Fruit fly (Drosophila melanogaster): ENCODE results near the gene CG15531.

Gene CG15531

DNA sequence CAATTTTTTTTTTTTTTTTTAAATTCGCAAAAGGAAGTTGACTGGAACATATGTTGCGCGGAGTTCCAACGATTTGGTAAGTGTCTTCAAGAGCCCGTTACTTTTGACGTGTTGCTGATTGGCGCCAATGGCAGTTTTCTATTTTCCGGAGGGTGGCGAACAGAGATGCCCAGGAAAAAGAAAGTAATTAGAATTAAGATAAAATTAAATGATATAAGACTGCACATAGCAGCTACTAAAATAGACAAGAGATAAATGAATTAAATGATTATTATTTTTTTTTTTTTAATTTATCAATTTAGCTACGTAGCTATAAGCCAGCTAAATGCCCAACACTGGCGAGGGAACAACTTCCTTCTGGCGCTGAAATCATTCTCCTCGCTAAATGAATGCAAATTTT, 26.2 kb upstream of the CG15531 start (continued):
- TF ChIP-seq CG6689 (GFP tag; IDR thresholded peaks at IDR 0.05) (peak; percentile 52; the same call in 1 of the 2 replicates), bsh (GFP tag; optimal IDR thresholded peaks at IDR 0.05) (peak in 1 of 2 experiments; percentile 51), aop (GFP tag; IDR thresholded peaks at IDR 0.05) (no peak), row (GFP tag; IDR thresholded peaks at IDR 0.05) (peak; percentile 65), jigr1 (GFP tag; IDR thresholded peaks at IDR 0.05) (no peak), E2f1 (GFP tag; IDR thresholded peaks at IDR 0.05) (no peak), CG2889 (GFP tag; IDR thresholded peaks at IDR 0.05) (no peak), crp (GFP tag; optimal IDR thresholded peaks at IDR 0.05) (no peak), CG3163 (GFP tag; optimal IDR thresholded peaks at IDR 0.05) (no peak), Oli (tag; optimal IDR thresholded peaks at IDR 0.05) (peak; percentile 28), tgo (GFP tag; IDR thresholded peaks at IDR 0.05) (0 out of 3 replicates have a peak, but pooled peaks have one; percentile 16), Hand (GFP tag; optimal IDR thresholded peaks at IDR 0.05) (no peak), CG11093 (GFP tag; IDR thresholded peaks at IDR 0.05) (no peak), grn (GFP tag; optimal IDR thresholded peaks at IDR 0.05) (no peak), vfl (GFP tag; optimal IDR thresholded peaks at IDR 0.05) (no peak), Deaf1 (tag; optimal IDR thresholded peaks at IDR 0.05) (no peak), fru (optimal IDR thresholded peaks at IDR 0.05) (no peak), CG3065 (GFP tag; optimal IDR thresholded peaks at IDR 0.05) (no peak), jing (GFP tag; optimal IDR thresholded peaks at IDR 0.05) (no peak), psq (GFP tag; optimal IDR thresholded peaks at IDR 0.05) (no peak), CG30431 (GFP tag; optimal IDR thresholded peaks at IDR 0.05) (peak; percentile 9), CG1602 (GFP tag; optimal IDR thresholded peaks at IDR 0.05) (no peak), prd (optimal IDR thresholded peaks at IDR 0.05) (no peak), prd (GFP tag; IDR thresholded peaks at IDR 0.05) (peak; percentile 71; the same call in 2 of the 3 replicates), lov (optimal IDR thresholded peaks at IDR 0.05) (no peak), lov (GFP tag; IDR thresholded peaks at IDR 0.05) (0 out of 3 replicates have a peak, but pooled peaks have one; percentile 31), sim (GFP tag; IDR thresholded peaks at IDR 0.05) (0 out of 2 replicates have a peak, but pooled peaks have one; percentile 42), CG7839 (tag; optimal IDR thresholded peaks at IDR 0.05) (peak; percentile 41), CG15011 (GFP tag; optimal IDR thresholded peaks at IDR 0.05) (no peak), CG12659 (GFP tag; optimal IDR thresholded peaks at IDR 0.05) (no peak), CG9215 (GFP tag; IDR thresholded peaks at IDR 0.05) (no peak), Atf3 (GFP tag; optimal IDR thresholded peaks at IDR 0.05) (no peak), CG12391 (tag; optimal IDR thresholded peaks at IDR 0.05) (peak; percentile 61), CG3838 (GFP tag; optimal IDR thresholded peaks at IDR 0.05) (no peak), CG13624 (GFP tag; optimal IDR thresholded peaks at IDR 0.05) (no peak), CG7963 (GFP tag; IDR thresholded peaks at IDR 0.05; ENCODE audit: partially characterized antibody) (no peak), zen (tag; optimal IDR thresholded peaks at IDR 0.05) (peak; percentile 47), kah (GFP tag; optimal IDR thresholded peaks at IDR 0.05) (no peak), caup (GFP tag; optimal IDR thresholded peaks at IDR 0.05; ENCODE audit: severe bottlenecking) (no peak), NC2β (GFP tag; optimal IDR thresholded peaks at IDR 0.05) (no peak), dysf (GFP tag; IDR thresholded peaks at IDR 0.05) (0 out of 3 replicates have a peak, but pooled peaks have one; percentile 6), CG10543 (GFP tag; optimal IDR thresholded peaks at IDR 0.05) (no peak), HLH3B (GFP tag; IDR thresholded peaks at IDR 0.05) (0 out of 2 replicates have a peak, but pooled peaks have one; percentile 13), btn (GFP tag; optimal IDR thresholded peaks at IDR 0.05) (no peak), CG9932 (GFP tag; IDR thresholded peaks at IDR 0.05) (no peak), hb (GFP tag; IDR thresholded peaks at IDR 0.05; ENCODE audit: partially characterized antibody) (no peak), bab2 (GFP tag; optimal IDR thresholded peaks at IDR 0.05) (no peak), CG11695 (GFP tag; IDR thresholded peaks at IDR 0.05) (0 out of 3 replicates have a peak, but pooled peaks have one; percentile 42), wdn (GFP tag; IDR thresholded peaks at IDR 0.05) (no peak), Mes4 (GFP tag; optimal IDR thresholded peaks at IDR 0.05) (no peak), insv (GFP tag; optimal IDR thresholded peaks at IDR 0.05) (no peak), CG8388 (GFP tag; optimal IDR thresholded peaks at IDR 0.05) (peak; percentile 19)

All from whole organism, embryonic.